Worm (Caenorhabditis elegans) whole organism, L3 larva: ENCODE results near the gene sek-3.

Experiments
- R02D3.7 ChIP-seq: fragments of 150-350 bp; optimal IDR thresholded peaks from 2 replicates; lab custom pipeline; 2014; ENCODE audit warnings: missing biosample characterization, missing genetic modification characterization
- ZK546.5 ChIP-seq: sonication (generic microtip); optimal IDR thresholded peaks from 2 replicates; lab custom pipeline; 2017; ENCODE audit warnings: missing biosample characterization, missing genetic modification characterization
- aly-2 ChIP-seq: fragments of 150-350 bp; optimal IDR thresholded peaks from 2 replicates; lab custom pipeline; 2014; ENCODE audit warnings: missing biosample characterization, missing genetic modification characterization
- ama-1 ChIP-seq: fragments of 150-350 bp; optimal IDR thresholded peaks from 2 replicates; lab custom pipeline; 2018
- ceh-16 ChIP-seq: sonication (generic microtip); optimal IDR thresholded peaks from 2 replicates; lab custom pipeline; 2017; ENCODE audit warnings: missing biosample characterization, missing genetic modification characterization
- ceh-28 ChIP-seq: fragments of 150-350 bp; optimal IDR thresholded peaks from 2 replicates; lab custom pipeline; 2014; ENCODE audit warnings: missing biosample characterization, missing genetic modification reagents, missing genetic modification characterization
- ceh-82 ChIP-seq: fragments of 150-350 bp; optimal IDR thresholded peaks from 2 replicates; lab custom pipeline; 2014; ENCODE audit warnings: missing biosample characterization, missing genetic modification characterization
- ceh-9 ChIP-seq: sonication (generic microtip); optimal IDR thresholded peaks from 2 replicates; lab custom pipeline; 2018; ENCODE audit warnings: missing biosample characterization, missing genetic modification characterization
- daf-12 ChIP-seq: fragments of 150-350 bp; optimal IDR thresholded peaks from 2 replicates; lab custom pipeline; 2014; ENCODE audit warnings: missing biosample characterization, missing genetic modification reagents, missing genetic modification characterization
- egl-27 ChIP-seq: sonication (generic microtip); optimal IDR thresholded peaks from 4 replicates; lab custom pipeline; 2017; ENCODE audit warnings: missing biosample characterization, missing genetic modification reagents, missing genetic modification characterization
- egl-5 ChIP-seq: fragments of 150-350 bp; optimal IDR thresholded peaks from 2 replicates; lab custom pipeline; 2017; ENCODE audit warnings: missing biosample characterization, missing genetic modification reagents, missing genetic modification characterization, inconsistent platforms
- elt-1 ChIP-seq: fragments of 150-350 bp; optimal IDR thresholded peaks from 2 replicates; lab custom pipeline; 2014; ENCODE audit warnings: missing biosample characterization, missing genetic modification characterization
- elt-2 ChIP-seq: sonication (generic microtip); optimal IDR thresholded peaks from 2 replicates; lab custom pipeline; 2016; ENCODE audit warnings: missing genetic modification reagents, mild to moderate bottlenecking, missing genetic modification characterization, missing compliant biosample characterization
- elt-3 ChIP-seq, 3 experiments: fragments of 150-350 bp in 1 of 3; sonication (generic microtip) in 2 of 3; optimal IDR thresholded peaks; 2 replicates in 2 of 3; 4 replicates in 1 of 3; lab custom pipeline; 2014 to 2017; ENCODE audit warnings: missing biosample characterization in 3 of 3, missing genetic modification characterization in 3 of 3
- eor-1 ChIP-seq, 2 experiments: fragments of 150-350 bp; optimal IDR thresholded peaks; 2 replicates each; lab custom pipeline; 2014 to 2018; ENCODE audit warnings: missing biosample characterization in 2 of 2, missing genetic modification characterization in 2 of 2
- fkh-10 ChIP-seq: sonication (generic microtip); optimal IDR thresholded peaks from 2 replicates; lab custom pipeline; 2017; ENCODE audit warnings: missing biosample characterization, missing genetic modification reagents, missing genetic modification characterization
- fkh-2 ChIP-seq: fragments of 150-350 bp; optimal IDR thresholded peaks from 2 replicates; lab custom pipeline; 2014; ENCODE audit warnings: missing biosample characterization, missing genetic modification reagents, missing genetic modification characterization
- fos-1 ChIP-seq: fragments of 150-350 bp; optimal IDR thresholded peaks from 2 replicates; lab custom pipeline; 2014; ENCODE audit warnings: missing biosample characterization, missing genetic modification characterization
- hmg-11 ChIP-seq: sonication (generic microtip); optimal IDR thresholded peaks from 2 replicates; lab custom pipeline; 2016; ENCODE audit warnings: missing genetic modification characterization, missing compliant biosample characterization
- jun-1 ChIP-seq: fragments of 150-350 bp; optimal IDR thresholded peaks from 2 replicates; lab custom pipeline; 2014; ENCODE audit warnings: missing biosample characterization, missing genetic modification reagents, missing genetic modification characterization
- lin-15B ChIP-seq: fragments of 150-350 bp; optimal IDR thresholded peaks from 2 replicates; lab custom pipeline; 2014; ENCODE audit warnings: missing biosample characterization, missing genetic modification characterization
- lin-39 ChIP-seq: fragments of 150-350 bp; optimal IDR thresholded peaks from 2 replicates; lab custom pipeline; 2018; ENCODE audit warnings: missing biosample characterization, missing genetic modification reagents, missing genetic modification characterization
- lsy-12 ChIP-seq: sonication (generic microtip); optimal IDR thresholded peaks from 2 replicates; lab custom pipeline; 2016; ENCODE audit warnings: mild to moderate bottlenecking, missing genetic modification characterization, missing compliant biosample characterization
- mdl-1 ChIP-seq: fragments of 150-350 bp; optimal IDR thresholded peaks from 2 replicates; lab custom pipeline; 2014; ENCODE audit warnings: missing biosample characterization, missing genetic modification characterization
- mml-1 ChIP-seq: fragments of 150-350 bp; sonication (generic microtip); optimal IDR thresholded peaks from 3 replicates; lab custom pipeline; 2014; ENCODE audit warnings: missing biosample characterization, missing genetic modification characterization
- nfya-1 ChIP-seq: sonication (generic microtip); optimal IDR thresholded peaks from 2 replicates; lab custom pipeline; 2017; ENCODE audit warnings: missing genetic modification characterization, mild to moderate bottlenecking, missing compliant biosample characterization, antibody characterized with exemption, moderate library complexity; ENCODE audit not compliant: insufficient read depth
- nhr-11 ChIP-seq: fragments of 150-350 bp; optimal IDR thresholded peaks from 2 replicates; lab custom pipeline; 2014; ENCODE audit warnings: missing biosample characterization, missing genetic modification characterization
- nhr-12 ChIP-seq: fragments of 150-350 bp; optimal IDR thresholded peaks from 2 replicates; lab custom pipeline; 2014; ENCODE audit warnings: missing biosample characterization, missing genetic modification characterization
- nhr-23 ChIP-seq: fragments of 150-350 bp; optimal IDR thresholded peaks from 2 replicates; lab custom pipeline; 2014; ENCODE audit warnings: missing biosample characterization, missing genetic modification reagents, missing genetic modification characterization
- nhr-237 ChIP-seq: fragments of 150-350 bp; optimal IDR thresholded peaks from 2 replicates; lab custom pipeline; 2014; ENCODE audit warnings: missing biosample characterization, missing genetic modification characterization
- nhr-25 ChIP-seq: sonication (generic microtip); optimal IDR thresholded peaks from 2 replicates; lab custom pipeline; 2017; ENCODE audit warnings: missing biosample characterization, missing genetic modification characterization
- nhr-28 ChIP-seq: fragments of 150-350 bp; optimal IDR thresholded peaks from 2 replicates; lab custom pipeline; 2014; ENCODE audit warnings: missing biosample characterization, missing genetic modification characterization
- nhr-43 ChIP-seq: sonication (generic microtip); optimal IDR thresholded peaks from 2 replicates; lab custom pipeline; 2016; ENCODE audit warnings: mild to moderate bottlenecking, missing genetic modification characterization, missing compliant biosample characterization; ENCODE audit not compliant: poor library complexity, severe bottlenecking
- nhr-67 ChIP-seq: fragments of 150-350 bp; optimal IDR thresholded peaks from 2 replicates; lab custom pipeline; 2014; ENCODE audit warnings: missing biosample characterization, missing genetic modification characterization
- nhr-76 ChIP-seq: fragments of 150-350 bp; sonication (generic microtip); optimal IDR thresholded peaks from 5 replicates; lab custom pipeline; 2014; ENCODE audit warnings: missing biosample characterization, missing genetic modification characterization
- nhr-77 ChIP-seq: fragments of 150-350 bp; optimal IDR thresholded peaks from 2 replicates; lab custom pipeline; 2014; ENCODE audit warnings: missing biosample characterization, missing genetic modification characterization
- pha-4 ChIP-seq: fragments of 150-350 bp; optimal IDR thresholded peaks from 2 replicates; lab custom pipeline; 2014; ENCODE audit warnings: missing biosample characterization, missing genetic modification reagents, missing genetic modification characterization
- pqm-1 ChIP-seq: fragments of 150-350 bp; optimal IDR thresholded peaks from 2 replicates; lab custom pipeline; 2017; ENCODE audit warnings: missing biosample characterization, missing genetic modification characterization, inconsistent platforms
- sea-2 ChIP-seq: fragments of 150-350 bp; sonication (generic microtip); optimal IDR thresholded peaks from 4 replicates; lab custom pipeline; 2014; ENCODE audit warnings: missing biosample characterization, missing genetic modification reagents, missing genetic modification characterization
- skn-1 ChIP-seq: fragments of 150-350 bp; optimal IDR thresholded peaks from 2 replicates; lab custom pipeline; 2014; ENCODE audit warnings: missing biosample characterization, missing genetic modification characterization
- snpc-4 ChIP-seq: fragments of 150-350 bp; optimal IDR thresholded peaks from 2 replicates; lab custom pipeline; 2014; ENCODE audit warnings: missing biosample characterization, missing genetic modification characterization
- tbx-2 ChIP-seq: sonication (generic microtip); optimal IDR thresholded peaks from 2 replicates; lab custom pipeline; 2016; ENCODE audit warnings: mild to moderate bottlenecking, missing genetic modification characterization, missing compliant biosample characterization
- unc-39 ChIP-seq: sonication (generic microtip); optimal IDR thresholded peaks from 4 replicates; lab custom pipeline; 2017; ENCODE audit warnings: missing biosample characterization, missing genetic modification characterization
- unc-62 ChIP-seq: fragments of 150-350 bp; sonication (generic microtip); optimal IDR thresholded peaks from 4 replicates; lab custom pipeline; 2014; ENCODE audit warnings: missing biosample characterization, missing genetic modification reagents, missing genetic modification characterization
- zag-1 ChIP-seq: fragments of 150-350 bp; optimal IDR thresholded peaks from 2 replicates; lab custom pipeline; 2014; ENCODE audit warnings: missing biosample characterization, missing genetic modification characterization
- ztf-11 ChIP-seq: fragments of 150-350 bp; optimal IDR thresholded peaks from 2 replicates; lab custom pipeline; 2014; ENCODE audit warnings: missing biosample characterization, missing genetic modification characterization
- ztf-4 ChIP-seq: fragments of 150-350 bp; optimal IDR thresholded peaks from 2 replicates; lab custom pipeline; 2014; ENCODE audit warnings: missing biosample characterization, missing genetic modification characterization

Gene sek-3

ce11 chrX:4970863-4971345, 46.8 kb upstream of the sek-3 start, which contains the start of gene calu-1:
calu-1 (minus strand) TSS chrX:4970913.
- TF ChIP-seq nhr-77 (tag; lab: Kevin White, UChicago) (no peak), nhr-23 (tag; lab: Kevin White, UChicago) (peak; percentile 15), pha-4 (tag; lab: Kevin White, UChicago) (peak; percentile 10)

- no peak for TF ChIP-seq nhr-12 (tag; lab: Kevin White, UChicago)
- peak; percentile 42 for TF ChIP-seq pha-4 (tag; lab: Kevin White, UChicago)
- no peak for TF ChIP-seq nhr-76 (tag; lab: Kevin White, UChicago)
- peak; percentile 67 for TF ChIP-seq lin-39 (tag; lab: Kevin White, UChicago)
- no peak for TF ChIP-seq nhr-67 (tag; lab: Kevin White, UChicago)
- TF ChIP-seq R02D3.7 (tag; lab: Kevin White, UChicago) = no peak
- TF ChIP-seq skn-1 (tag; lab: Kevin White, UChicago) = no peak
- TF ChIP-seq nhr-25 (tag; lab: Kevin White, UChicago) = peak; percentile 21
- no peak for TF ChIP-seq sea-2 (GFP tag; lab: Kevin White, UChicago)
- TF ChIP-seq pqm-1 (tag; lab: Kevin White, UChicago) = no peak
- TF ChIP-seq unc-39 (tag; lab: Kevin White, UChicago) = no peak
- no peak for TF ChIP-seq lin-15B (tag; lab: Kevin White, UChicago)
- no peak for TF ChIP-seq ZK546.5 (tag; lab: Kevin White, UChicago)
- TF ChIP-seq ceh-9 (tag; lab: Kevin White, UChicago) = no peak
- no peak for TF ChIP-seq fkh-10
- no peak for TF ChIP-seq snpc-4 (tag; lab: Kevin White, UChicago)
- TF ChIP-seq ztf-4 (tag; lab: Kevin White, UChicago) = no peak
- TF ChIP-seq ceh-82 = no peak
- no peak for TF ChIP-seq nhr-11 (tag; lab: Kevin White, UChicago)
- no peak for TF ChIP-seq egl-5 (tag; lab: Kevin White, UChicago)
- TF ChIP-seq elt-2 = no peak
- TF ChIP-seq ztf-11 = no peak
- no peak for TF ChIP-seq mdl-1
- TF ChIP-seq aly-2 (tag; lab: Kevin White, UChicago) = no peak
- TF ChIP-seq mml-1 (tag; lab: Kevin White, UChicago) = no peak
- TF ChIP-seq jun-1 (tag; lab: Kevin White, UChicago) = peak; percentile 18
- no peak for TF ChIP-seq ceh-16 (tag; lab: Kevin White, UChicago)
- no peak for TF ChIP-seq fkh-2 (tag; lab: Kevin White, UChicago)
- no peak for TF ChIP-seq lsy-12 (tag; lab: Kevin White, UChicago)
- TF ChIP-seq nhr-77 (tag; lab: Kevin White, UChicago) = no peak
- TF ChIP-seq nhr-237 = no peak
- no peak for TF ChIP-seq elt-1
- peak; percentile 50 for TF ChIP-seq hmg-11
- TF ChIP-seq elt-3 (tag; optimal IDR thresholded peaks at IDR 0.05; lab: Kevin White, UChicago) = no peak
- TF ChIP-seq zag-1 = no peak
- TF ChIP-seq unc-62 (GFP tag; lab: Kevin White, UChicago) = no peak
- no peak for TF ChIP-seq eor-1 (tag; optimal IDR thresholded peaks at IDR 0.05; lab: Kevin White, UChicago)
- peak; percentile 36 for TF ChIP-seq nfya-1 (tag; lab: Kevin White, UChicago)
- no peak for TF ChIP-seq egl-27 (tag; lab: Kevin White, UChicago)
- TF ChIP-seq nhr-28 = no peak
- TF ChIP-seq nhr-43 (tag; lab: Kevin White, UChicago) = peak; percentile 47
- no peak for TF ChIP-seq ceh-28 (tag; lab: Kevin White, UChicago)
- peak; percentile 52 for TF ChIP-seq ama-1 (lab: Kevin White, UChicago)
- TF ChIP-seq daf-12 (tag; lab: Kevin White, UChicago) = no peak
- no peak for TF ChIP-seq tbx-2 (tag; lab: Kevin White, UChicago)
- no peak for TF ChIP-seq fos-1 (tag; lab: Kevin White, UChicago)
- TF ChIP-seq nhr-23 (tag; lab: Kevin White, UChicago) = peak; percentile 52
Measured at ce11 chrX:4971427-4971826, 46.3 kb upstream of the sek-3 start.
